Fruit fly (Drosophila melanogaster): ENCODE data around the gene Nelf-A.

The Nelf-A gene

dm6 chr3R:21199953-21200368 is 23.5 kb upstream of the Nelf-A start (continued):
- TF ChIP-seq CG6791 (GFP tag; IDR thresholded peaks at IDR 0.05; ENCODE audit: partially characterized antibody) (no peak), HLH4C (GFP tag; IDR thresholded peaks at IDR 0.05; ENCODE audit: partially characterized antibody) (no peak), Dll (GFP tag; IDR thresholded peaks at IDR 0.05; ENCODE audit: partially characterized antibody) (no peak), E2f1 (GFP tag; IDR thresholded peaks at IDR 0.05) (no peak)

dm6 chr3R:21201627-21202026 is 21.9 kb upstream of the Nelf-A start:
- TF ChIP-seq sr (GFP tag; IDR thresholded peaks at IDR 0.05) (peak; percentile 96), CG17612 (GFP tag; IDR thresholded peaks at IDR 0.05) (no peak), CG9932 (GFP tag; IDR thresholded peaks at IDR 0.05) (0 out of 2 replicates have a peak, but pooled peaks have one; percentile 24)

DNA sequence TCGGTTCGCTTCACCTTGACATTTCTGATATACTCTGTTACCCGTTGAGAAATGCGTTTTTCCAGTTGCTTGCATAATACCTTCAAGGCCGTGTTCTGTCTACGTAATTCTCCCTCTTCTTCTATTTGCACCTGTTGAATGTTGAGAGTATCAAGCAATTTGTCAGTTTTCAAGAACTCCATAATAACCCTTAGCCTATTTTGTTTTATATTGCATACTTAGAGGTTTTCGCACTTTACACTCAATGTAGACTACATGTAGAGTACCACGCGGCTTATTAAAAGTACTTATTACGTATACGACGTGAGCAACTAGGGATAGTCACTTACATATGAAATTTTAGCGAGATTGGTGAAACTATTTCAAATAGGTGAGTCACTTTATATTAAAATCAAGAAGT is 20.4 kb upstream of the Nelf-A start:
- TF ChIP-seq maf-S (GFP tag; optimal IDR thresholded peaks at IDR 0.05) (no peak), fd96Cb (tag; optimal IDR thresholded peaks at IDR 0.05) (no peak), Dfd (GFP tag; optimal IDR thresholded peaks at IDR 0.05) (no peak), CG9437 (GFP tag; optimal IDR thresholded peaks at IDR 0.05) (peak; percentile 97), tgo (GFP tag; IDR thresholded peaks at IDR 0.05) (no peak), sug (tag; optimal IDR thresholded peaks at IDR 0.05) (no peak), CG10979 (tag; optimal IDR thresholded peaks at IDR 0.05) (peak; percentile 37), ac (GFP tag; optimal IDR thresholded peaks at IDR 0.05) (no peak), CG11247 (GFP tag; IDR thresholded peaks at IDR 0.05) (peak; percentile 22; the same call in 1 of the 2 replicates), phol (tag; optimal IDR thresholded peaks at IDR 0.05) (no peak), Opbp (GFP tag; IDR thresholded peaks at IDR 0.05; ENCODE audit: partially characterized antibody) (peak; percentile 63; the same call in 2 of the 3 replicates), vvl (GFP tag; IDR thresholded peaks at IDR 0.05) (no peak), oc (tag; optimal IDR thresholded peaks at IDR 0.05) (no peak), pho (GFP tag; optimal IDR thresholded peaks at IDR 0.05) (peak; percentile 10), dmrt99B (tag; optimal IDR thresholded peaks at IDR 0.05) (no peak), Max (GFP tag; optimal IDR thresholded peaks at IDR 0.05) (no peak), ERR (GFP tag; optimal IDR thresholded peaks at IDR 0.05) (no peak), CG12299 (tag; optimal IDR thresholded peaks at IDR 0.05) (no peak), Hsf (GFP tag; optimal IDR thresholded peaks at IDR 0.05) (no peak), Nf-YC (tag; optimal IDR thresholded peaks at IDR 0.05) (no peak), Med (GFP tag) (peak; percentile 77), CG8290 (GFP tag; optimal IDR thresholded peaks at IDR 0.05) (peak; percentile 49), CG8290 (tag; optimal IDR thresholded peaks at IDR 0.05) (peak; percentile 1 to 19), zen2 (GFP tag; IDR thresholded peaks at IDR 0.05; ENCODE audit: partially characterized antibody) (no peak), CG3163 (GFP tag; optimal IDR thresholded peaks at IDR 0.05) (no peak), Mad (GFP tag; optimal IDR thresholded peaks at IDR 0.05) (no peak), Dad (GFP tag; optimal IDR thresholded peaks at IDR 0.05) (no peak), knrl (GFP tag; IDR thresholded peaks at IDR 0.05; ENCODE audit: partially characterized antibody) (0 out of 3 replicates have a peak, but pooled peaks have one; percentile 33), emc (GFP tag; optimal IDR thresholded peaks at IDR 0.05) (no peak), rib (GFP tag; IDR thresholded peaks at IDR 0.05) (no peak), CoRest (tag; optimal IDR thresholded peaks at IDR 0.05) (no peak), CG9876 (GFP tag; optimal IDR thresholded peaks at IDR 0.05) (no peak), CG12769 (tag; optimal IDR thresholded peaks at IDR 0.05) (peak; percentile 23), HmgZ (tag; optimal IDR thresholded peaks at IDR 0.05) (peak; percentile 48), D19A (tag; optimal IDR thresholded peaks at IDR 0.05) (peak; percentile 65), Dp (GFP tag; optimal IDR thresholded peaks at IDR 0.05) (no peak), MESR4 (GFP tag; optimal IDR thresholded peaks at IDR 0.05) (no peak), CG13775 (GFP tag; optimal IDR thresholded peaks at IDR 0.05) (no peak), Pdp1 (GFP tag; optimal IDR thresholded peaks at IDR 0.05) (peak in 1 of 2 experiments; percentile 90), vnd (GFP tag; IDR thresholded peaks at IDR 0.05; ENCODE audit: partially characterized antibody) (0 out of 3 replicates have a peak, but pooled peaks have one; percentile 24), HLH4C (GFP tag; IDR thresholded peaks at IDR 0.05; ENCODE audit: partially characterized antibody) (no peak)
